Fruit fly (Drosophila melanogaster): ENCODE measurements around the gene Hsp70Bc.
"Not testable (repeated sequence)": the region's sequence is repeated elsewhere in the genome, so short reads cannot be mapped to it uniquely, and the experiment has no call there.

DNA sequence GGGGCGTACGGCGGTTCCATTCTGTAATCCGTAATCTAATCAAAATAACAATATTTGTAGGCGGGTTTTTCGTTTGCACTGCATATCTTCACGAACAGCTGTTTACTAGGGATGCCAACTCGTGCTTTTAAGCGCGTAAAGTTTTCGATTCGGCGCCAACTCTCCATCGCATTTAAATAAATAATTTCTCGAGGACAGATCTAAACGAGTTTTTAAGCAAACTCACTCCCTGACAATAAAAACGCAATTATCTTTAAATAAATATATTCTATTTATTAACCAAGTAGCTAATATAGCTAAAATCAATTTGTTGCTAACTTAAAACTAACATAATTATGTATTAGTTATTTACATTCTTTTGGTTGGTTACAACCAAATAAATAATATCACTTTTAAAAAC is 43.7 kb upstream of the Hsp70Bc start, which contains the start of gene CG5608:
- TF ChIP-seq CG8478, CTCF (optimal IDR thresholded peaks at IDR 0.05): not testable (repeated sequence)
